Fruit fly (Drosophila melanogaster): ENCODE data around the gene CG15172.

The CG15172 gene

dm6 chr2L:19018266-19018665 lies 4.0 kb upstream of the CG15172 start (continued):
- no peak for TF ChIP-seq PHDP (tag; optimal IDR thresholded peaks at IDR 0.05)

dm6 chr2L:19019160-19019592 lies 3.0 kb upstream of the CG15172 start:
- TF ChIP-seq ap (GFP tag; IDR thresholded peaks at IDR 0.05) (no peak), zfh2 (GFP tag; optimal IDR thresholded peaks at IDR 0.05) (peak; percentile 13), CG12391 (tag; optimal IDR thresholded peaks at IDR 0.05) (peak; percentile 7), CG12769 (tag; optimal IDR thresholded peaks at IDR 0.05) (peak; percentile 3), CG6813 (GFP tag; optimal IDR thresholded peaks at IDR 0.05) (peak; percentile 8), bbx (GFP tag; IDR thresholded peaks at IDR 0.05; ENCODE audit: partially characterized antibody) (no peak), Sox100B (GFP tag; optimal IDR thresholded peaks at IDR 0.05) (peak; percentile 62), CG2120 (GFP tag; optimal IDR thresholded peaks at IDR 0.05) (peak; percentile 66), bcd (GFP tag; optimal IDR thresholded peaks at IDR 0.05) (peak; percentile 15), Hr3 (GFP tag; optimal IDR thresholded peaks at IDR 0.05) (peak; percentile 12), phol (tag; optimal IDR thresholded peaks at IDR 0.05) (peak; percentile 31), jumu (GFP tag; optimal IDR thresholded peaks at IDR 0.05) (no peak), CG2678 (tag; optimal IDR thresholded peaks at IDR 0.05) (peak; percentile 71), Hand (GFP tag; optimal IDR thresholded peaks at IDR 0.05) (peak; percentile 39), Asciz (GFP tag; optimal IDR thresholded peaks at IDR 0.05) (peak; percentile 5), CG13287 (GFP tag; IDR thresholded peaks at IDR 0.05; ENCODE audit: partially characterized antibody) (no peak), CoRest (tag; optimal IDR thresholded peaks at IDR 0.05) (peak; percentile 61), CG7786 (GFP tag; optimal IDR thresholded peaks at IDR 0.05) (peak; percentile 6), CG16815 (GFP tag; optimal IDR thresholded peaks at IDR 0.05) (peak; percentile 7), tio (GFP tag; optimal IDR thresholded peaks at IDR 0.05) (peak; percentile 47), BtbVII (GFP tag; optimal IDR thresholded peaks at IDR 0.05) (peak; percentile 18), CG7987 (GFP tag; optimal IDR thresholded peaks at IDR 0.05) (no peak), CG30431 (GFP tag; optimal IDR thresholded peaks at IDR 0.05) (no peak), CG13296 (GFP tag; optimal IDR thresholded peaks at IDR 0.05) (peak; percentile 11), CG4730 (GFP tag; IDR thresholded peaks at IDR 0.05) (no peak), Sox102F (GFP tag; optimal IDR thresholded peaks at IDR 0.05) (peak; percentile 5), Hsf (GFP tag; optimal IDR thresholded peaks at IDR 0.05) (peak; percentile 23), CG10979 (tag; optimal IDR thresholded peaks at IDR 0.05) (peak; percentile 22), bowl (GFP tag; IDR thresholded peaks at IDR 0.05) (no peak), CG10209 (GFP tag; optimal IDR thresholded peaks at IDR 0.05) (peak; percentile 25), Hmr (GFP tag; optimal IDR thresholded peaks at IDR 0.05) (peak; percentile 54), odd (GFP tag; optimal IDR thresholded peaks at IDR 0.05) (peak; percentile 43), pho (GFP tag; optimal IDR thresholded peaks at IDR 0.05) (peak; percentile 37), Opbp (GFP tag; IDR thresholded peaks at IDR 0.05; ENCODE audit: partially characterized antibody) (no peak), HHEX (GFP tag; optimal IDR thresholded peaks at IDR 0.05) (peak; percentile 52), dysf (GFP tag; IDR thresholded peaks at IDR 0.05) (0 out of 3 replicates have a peak, but pooled peaks have one; percentile 32), Xbp1 (GFP tag; optimal IDR thresholded peaks at IDR 0.05) (peak; percentile 9), CG30403 (GFP tag; optimal IDR thresholded peaks at IDR 0.05) (peak; percentile 56), CG17361 (GFP tag; IDR thresholded peaks at IDR 0.05) (peak; percentile 70; the same call in 2 of the 3 replicates), CG11504 (tag; optimal IDR thresholded peaks at IDR 0.05) (peak; percentile 65), slbo (GFP tag; IDR thresholded peaks at IDR 0.05) (peak; percentile 31; the same call in 1 of the 2 replicates), sug (tag; optimal IDR thresholded peaks at IDR 0.05) (peak; percentile 29), Scr (GFP tag; IDR thresholded peaks at IDR 0.05; ENCODE audit: partially characterized antibody) (no peak), CG13123 (GFP tag; optimal IDR thresholded peaks at IDR 0.05) (no peak), gce (GFP tag; IDR thresholded peaks at IDR 0.05) (no peak), fd96Cb (tag; optimal IDR thresholded peaks at IDR 0.05) (peak; percentile 15), lmd (GFP tag; IDR thresholded peaks at IDR 0.05) (0 out of 2 replicates have a peak, but pooled peaks have one; percentile 3)
